Worm (Caenorhabditis elegans): ENCODE results near the gene srd-42.

The srd-42 gene

ce11 chrX:13306869-13307446, 3.7 kb upstream of the srd-42 start (continued):
- TF ChIP-seq let-526 (GFP tag; IDR thresholded peaks at IDR 0.05) (0 out of 2 replicates have a peak, but pooled peaks have one; percentile 78), nfyb-1 (GFP tag; IDR thresholded peaks at IDR 0.05) (peak; percentile 92), snpc-1.1 (tag; optimal IDR thresholded peaks at IDR 0.05; ENCODE audit: insufficient read depth) (peak; percentile 81), madf-3 (GFP tag; IDR thresholded peaks at IDR 0.05) (no peak; the same call in 1 of the 2 replicates), ets-4 (GFP tag; optimal IDR thresholded peaks at IDR 0.05) (peak; percentile 63), ztf-6 (GFP tag; IDR thresholded peaks at IDR 0.05) (no peak), D2030.7 (GFP tag; IDR thresholded peaks at IDR 0.05) (peak; percentile 90), zfh-2 (GFP tag; conservative IDR thresholded peaks at IDR 0.05) (no peak), lag-1 (GFP tag; IDR thresholded peaks at IDR 0.05) (no peak), T26A5.8 (tag; optimal IDR thresholded peaks at IDR 0.05) (peak; percentile 73), lin-26 (GFP tag; IDR thresholded peaks at IDR 0.05) (peak; percentile 97), somi-1 (GFP tag; optimal IDR thresholded peaks at IDR 0.05) (peak; percentile 83), attf-6 (GFP tag; IDR thresholded peaks at IDR 0.05) (peak; percentile 65), lsl-1 (GFP tag; optimal IDR thresholded peaks at IDR 0.05) (peak; percentile 34), attf-3 (GFP tag; conservative IDR thresholded peaks at IDR 0.05) (peak; percentile 61; the same call in 1 of the 2 replicates), aptf-3 (GFP tag; IDR thresholded peaks at IDR 0.05) (no peak), gei-17 (GFP tag; optimal IDR thresholded peaks at IDR 0.05) (peak; percentile 70), mxl-1 (tag; optimal IDR thresholded peaks at IDR 0.05) (peak; percentile 93), bed-1 (GFP tag; IDR thresholded peaks at IDR 0.05) (0 out of 2 replicates have a peak, but pooled peaks have one; percentile 66), F52B5.7 (tag; optimal IDR thresholded peaks at IDR 0.05) (peak; percentile 94), B0261.1 (tag; optimal IDR thresholded peaks at IDR 0.05) (peak; percentile 98), snpc-1.3 (tag; optimal IDR thresholded peaks at IDR 0.05; ENCODE audit: insufficient read depth) (peak; percentile 91), ztf-26 (tag; optimal IDR thresholded peaks at IDR 0.05) (peak; percentile 81), lin-54 (GFP tag; optimal IDR thresholded peaks at IDR 0.05) (no peak), mcd-1 (GFP tag; IDR thresholded peaks at IDR 0.05) (no peak; the same call in none of the 2 replicates), xnd-1 (tag; optimal IDR thresholded peaks at IDR 0.05) (no peak), madf-10 (tag; optimal IDR thresholded peaks at IDR 0.05) (peak; percentile 89), Y53F4B.3 (GFP tag; IDR thresholded peaks at IDR 0.05) (peak; percentile 65), nhr-80 (tag; optimal IDR thresholded peaks at IDR 0.05) (peak; percentile 43), fkh-3 (tag; optimal IDR thresholded peaks at IDR 0.05) (peak; percentile 95), dpff-1 (tag; optimal IDR thresholded peaks at IDR 0.05) (peak; percentile 32), ceh-40 (GFP tag; IDR thresholded peaks at IDR 0.05) (peak; percentile 92), F23B12.7 (tag; optimal IDR thresholded peaks at IDR 0.05; ENCODE audit: insufficient read depth) (peak; percentile 91), ztf-3 (GFP tag; optimal IDR thresholded peaks at IDR 0.05) (peak; percentile 61), cebp-1 (GFP tag; IDR thresholded peaks at IDR 0.05) (peak; percentile 65; the same call in 1 of the 2 replicates), cebp-1 (tag; optimal IDR thresholded peaks at IDR 0.05) (no peak), die-1 (tag; optimal IDR thresholded peaks at IDR 0.05) (peak; percentile 95), F10E7.11 (tag; optimal IDR thresholded peaks at IDR 0.05) (peak; percentile 91), nhr-90 (tag; optimal IDR thresholded peaks at IDR 0.05) (peak; percentile 92), tbp1 (GFP tag; optimal IDR thresholded peaks at IDR 0.05) (peak; percentile 99), F57C9.4 (tag; optimal IDR thresholded peaks at IDR 0.05) (peak; percentile 35), Y56A3A.18 (GFP tag; IDR thresholded peaks at IDR 0.05) (peak; percentile 95), Y67H2A.10 (GFP tag; conservative IDR thresholded peaks at IDR 0.05) (no peak), attf-5 (GFP tag; optimal IDR thresholded peaks at IDR 0.05) (peak; percentile 81), rpc-1 (optimal IDR thresholded peaks at IDR 0.05) (peak; percentile 99), rpc-1 (tag; optimal IDR thresholded peaks at IDR 0.05) (peak; percentile 100), pha-4 (tag; optimal IDR thresholded peaks at IDR 0.05) (no peak), ceh-58 (GFP tag; IDR thresholded peaks at IDR 0.05) (0 out of 2 replicates have a peak, but pooled peaks have one; percentile 22), ceh-27 (GFP tag; optimal IDR thresholded peaks at IDR 0.05) (peak; percentile 85)
